Fruit fly (Drosophila melanogaster): Measurements from ENCODE around the gene alpha-Est3.

DNA sequence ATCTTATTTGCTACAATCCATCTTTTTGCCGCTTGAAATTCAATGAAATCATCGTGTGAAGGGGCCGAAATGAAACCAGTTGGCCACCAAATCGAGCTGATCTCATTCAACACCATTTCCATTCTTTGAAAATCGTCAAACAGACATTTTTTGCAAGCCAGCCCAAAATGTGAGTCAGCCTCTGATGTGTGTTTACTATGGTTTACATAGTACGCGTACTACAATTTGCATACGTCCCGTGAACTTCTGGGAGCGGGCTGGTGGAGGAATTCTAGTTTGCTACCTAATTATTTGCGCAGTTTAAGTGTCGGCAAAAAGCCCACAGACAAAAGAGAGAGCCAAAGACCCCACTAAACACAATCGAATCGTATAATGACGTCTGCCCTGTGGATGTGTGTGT, 38.2 kb downstream of the alpha-Est3 start:
- TF ChIP-seq fru (GFP tag; optimal IDR thresholded peaks at IDR 0.05), result no peak
- TF ChIP-seq h (GFP tag; optimal IDR thresholded peaks at IDR 0.05), result no peak
- TF ChIP-seq CG32264 (GFP tag; optimal IDR thresholded peaks at IDR 0.05), result no peak
- no peak for TF ChIP-seq pan (optimal IDR thresholded peaks at IDR 0.05)
- TF ChIP-seq psq (GFP tag; optimal IDR thresholded peaks at IDR 0.05), result no peak
